Fruit fly (Drosophila melanogaster) whole organism, embryonic: Measurements from ENCODE around the gene CG43675.

Source experiments
- Atf-2 ChIP-seq: fragments of 200-800 bp; sonication (Bioruptor generic); optimal IDR thresholded peaks from 2 replicates; lab custom pipeline; 2016; ENCODE audit warnings: missing biosample characterization, missing genetic modification characterization
- CG10565 ChIP-seq: fragments of 200-800 bp; sonication (Bioruptor generic); optimal IDR thresholded peaks from 3 replicates; lab custom pipeline; 2016; ENCODE audit warnings: missing biosample characterization, mild to moderate bottlenecking, missing genetic modification characterization
- CG11456 ChIP-seq: fragments of 200-800 bp; sonication (Bioruptor generic); IDR thresholded peaks from 3 replicates; pipeline ENCODE4 v1.3.6; 2022; ENCODE audit warnings: missing biosample characterization, missing genetic modification characterization
- CG16779 ChIP-seq: fragments of 200-800 bp; sonication (Bioruptor generic); IDR thresholded peaks from 2 replicates; pipeline ENCODE4 v1.3.6; 2022; ENCODE audit warnings: missing biosample characterization, missing genetic modification characterization
- CG16813 ChIP-seq: fragments of 200-800 bp; sonication (Bioruptor generic); IDR thresholded peaks from 3 replicates; pipeline ENCODE4 v1.3.6; 2022; ENCODE audit warnings: missing biosample characterization, missing genetic modification characterization; ENCODE audit not compliant: partially characterized antibody
- CG16815 ChIP-seq: fragments of 200-800 bp; sonication (Bioruptor generic); optimal IDR thresholded peaks from 3 replicates; lab custom pipeline; 2017; ENCODE audit warnings: missing biosample characterization, mild to moderate bottlenecking, missing genetic modification characterization
- CG17186 ChIP-seq: fragments of 200-800 bp; sonication (Bioruptor generic); optimal IDR thresholded peaks from 3 replicates; lab custom pipeline; 2017; ENCODE audit warnings: missing biosample characterization, missing genetic modification reagents, missing genetic modification characterization
- CG17829 ChIP-seq: fragments of 200-800 bp; optimal IDR thresholded peaks from 2 replicates; lab custom pipeline; 2019; ENCODE audit warnings: missing biosample characterization, mild to moderate bottlenecking, missing genetic modification characterization, moderate library complexity
- CG3281 ChIP-seq: fragments of 200-800 bp; sonication (Bioruptor generic); optimal IDR thresholded peaks from 3 replicates; lab custom pipeline; 2017; ENCODE audit warnings: missing biosample characterization, mild to moderate bottlenecking, missing genetic modification characterization
- CG4404 ChIP-seq: fragments of 200-800 bp; sonication (Bioruptor generic); IDR thresholded peaks from 2 replicates; pipeline ENCODE4 v1.3.6; 2022; ENCODE audit warnings: missing biosample characterization, missing genetic modification characterization
- CG6654 ChIP-seq: fragments of 200-800 bp; sonication (Bioruptor generic); optimal IDR thresholded peaks from 2 replicates; lab custom pipeline; 2017; ENCODE audit warnings: missing biosample characterization, mild to moderate bottlenecking, missing genetic modification characterization
- CG6813 ChIP-seq: fragments of 200-800 bp; sonication (Bioruptor generic); optimal IDR thresholded peaks from 2 replicates; lab custom pipeline; 2017; ENCODE audit warnings: missing biosample characterization, missing genetic modification characterization, mild to moderate bottlenecking, moderate library complexity, missing genetic modification reagents
- CG7556 ChIP-seq: fragments of 200-800 bp; sonication (Bioruptor generic); optimal IDR thresholded peaks from 2 replicates; lab custom pipeline; 2017; ENCODE audit warnings: missing biosample characterization, mild to moderate bottlenecking, missing genetic modification characterization
- CG7839 ChIP-seq: fragments of 200-800 bp; sonication (Bioruptor generic); optimal IDR thresholded peaks from 3 replicates; lab custom pipeline; 2018; ENCODE audit warnings: missing biosample characterization, mild to moderate bottlenecking, missing genetic modification characterization, moderate library complexity
- D19A ChIP-seq: fragments of 200-800 bp; optimal IDR thresholded peaks from 3 replicates; lab custom pipeline; 2019; ENCODE audit warnings: missing biosample characterization, mild to moderate bottlenecking, missing genetic modification characterization, moderate library complexity
- Dbx ChIP-seq: fragments of 200-800 bp; sonication (Bioruptor generic); IDR thresholded peaks from 3 replicates; pipeline ENCODE4 v1.3.6; 2022; ENCODE audit warnings: missing biosample characterization, missing genetic modification characterization
- Dip3 ChIP-seq: fragments of 200-800 bp; sonication (Bioruptor generic); optimal IDR thresholded peaks from 3 replicates; lab custom pipeline; 2016; ENCODE audit warnings: missing biosample characterization, missing genetic modification characterization
- Elba2 ChIP-seq: fragments of 200-800 bp; sonication (Bioruptor generic); optimal IDR thresholded peaks from 3 replicates; lab custom pipeline; 2016; ENCODE audit warnings: missing biosample characterization, missing genetic modification characterization
- Fer1 ChIP-seq: fragments of 200-800 bp; sonication (Bioruptor generic); optimal IDR thresholded peaks from 2 replicates; lab custom pipeline; 2017; ENCODE audit warnings: missing biosample characterization, mild to moderate bottlenecking, missing genetic modification characterization
- HLH4C ChIP-seq: fragments of 200-800 bp; sonication (Bioruptor generic); IDR thresholded peaks from 3 replicates; pipeline ENCODE4 v1.3.6; 2022; ENCODE audit warnings: missing biosample characterization, missing genetic modification characterization; ENCODE audit not compliant: partially characterized antibody
- HLH54F ChIP-seq: fragments of 200-800 bp; sonication (Bioruptor generic); optimal IDR thresholded peaks from 3 replicates; lab custom pipeline; 2016; ENCODE audit warnings: missing biosample characterization, missing genetic modification characterization
- Hey ChIP-seq: fragments of 200-800 bp; sonication (Bioruptor generic); optimal IDR thresholded peaks from 3 replicates; lab custom pipeline; 2018; ENCODE audit warnings: missing biosample characterization, mild to moderate bottlenecking, missing genetic modification characterization
- Hr51 ChIP-seq, 2 experiments: fragments of 200-800 bp; sonication (Bioruptor generic); optimal IDR thresholded peaks; 2 replicates in 1 of 2; 3 replicates in 1 of 2; lab custom pipeline; 2016 to 2018; ENCODE audit warnings: missing biosample characterization in 2 of 2, missing genetic modification characterization in 2 of 2, mild to moderate bottlenecking in 1 of 2, moderate library complexity in 1 of 2
- Lhr ChIP-seq: fragments of 200-800 bp; sonication (Bioruptor generic); optimal IDR thresholded peaks from 3 replicates; lab custom pipeline; 2017; ENCODE audit warnings: mild to moderate bottlenecking, missing biosample characterization, missing genetic modification reagents, missing genetic modification characterization
- NFAT ChIP-seq: fragments of 200-800 bp; sonication (Bioruptor generic); IDR thresholded peaks from 2 replicates; pipeline ENCODE4 v1.3.6; 2022; ENCODE audit warnings: missing biosample characterization, missing genetic modification characterization
- PHDP ChIP-seq: fragments of 200-800 bp; sonication (Bioruptor generic); optimal IDR thresholded peaks from 3 replicates; lab custom pipeline; 2018; ENCODE audit warnings: missing biosample characterization, mild to moderate bottlenecking, missing genetic modification characterization, moderate library complexity
- ato ChIP-seq: fragments of 200-800 bp; sonication (Bioruptor generic); IDR thresholded peaks from 2 replicates; pipeline ENCODE4 v1.3.6; 2022; ENCODE audit warnings: missing biosample characterization, missing genetic modification characterization; ENCODE audit not compliant: partially characterized antibody
- bcd ChIP-seq: fragments of 200-800 bp; sonication (Bioruptor generic); optimal IDR thresholded peaks from 2 replicates; lab custom pipeline; 2017; ENCODE audit warnings: missing biosample characterization, mild to moderate bottlenecking, missing genetic modification characterization
- bigmax ChIP-seq: fragments of 200-800 bp; sonication (Bioruptor generic); optimal IDR thresholded peaks from 2 replicates; lab custom pipeline; 2018; ENCODE audit warnings: missing biosample characterization, mild to moderate bottlenecking, missing genetic modification characterization
- bowl ChIP-seq: fragments of 200-800 bp; sonication (Bioruptor generic); IDR thresholded peaks from 2 replicates; pipeline ENCODE4 v1.3.6; 2022; ENCODE audit warnings: missing biosample characterization, missing genetic modification characterization
- cas ChIP-seq: fragments of 200-800 bp; sonication (Bioruptor generic); IDR thresholded peaks from 2 replicates; pipeline ENCODE4 v1.3.6; 2022; ENCODE audit warnings: missing biosample characterization, missing genetic modification characterization
- cato ChIP-seq: fragments of 200-800 bp; sonication (Bioruptor generic); optimal IDR thresholded peaks from 2 replicates; lab custom pipeline; 2016; ENCODE audit warnings: missing biosample characterization, missing genetic modification characterization, borderline replicate concordance
- chm ChIP-seq: fragments of 200-800 bp; sonication (Bioruptor generic); IDR thresholded peaks from 2 replicates; pipeline ENCODE4 v1.3.6; 2022; ENCODE audit warnings: missing biosample characterization, missing genetic modification characterization
- crol ChIP-seq: fragments of 200-800 bp; sonication (Bioruptor generic); IDR thresholded peaks from 2 replicates; pipeline ENCODE4 v1.3.6; 2022; ENCODE audit warnings: missing biosample characterization, missing genetic modification characterization
- dpn ChIP-seq, 2 experiments: fragments of 200-800 bp; sonication (Bioruptor generic); optimal IDR thresholded peaks; 3 replicates each; lab custom pipeline; 2016; ENCODE audit warnings: missing biosample characterization in 2 of 2, missing genetic modification characterization in 2 of 2
- gcm2 ChIP-seq: fragments of 200-800 bp; sonication (Bioruptor generic); optimal IDR thresholded peaks from 2 replicates; lab custom pipeline; 2016; ENCODE audit warnings: missing biosample characterization, missing genetic modification characterization
- hkb ChIP-seq, 2 experiments: fragments of 200-800 bp in 1 of 2; fragments of >200 bp in 1 of 2; sonication (Bioruptor generic) in 1 of 2; IDR thresholded peaks in 1 of 2; optimal IDR thresholded peaks in 1 of 2; 2 replicates each; pipeline versions ENCODE4 v1.3.6 to Lab custom; 2017 to 2022; ENCODE audit warnings: missing biosample characterization in 1 of 2, missing genetic modification characterization in 1 of 2
- lmd ChIP-seq: fragments of 200-800 bp; sonication (Bioruptor generic); IDR thresholded peaks from 2 replicates; pipeline ENCODE4 v1.3.6; 2022; ENCODE audit warnings: missing biosample characterization, missing genetic modification characterization
- nerfin-2 ChIP-seq: fragments of 200-800 bp; sonication (Bioruptor generic); IDR thresholded peaks from 2 replicates; pipeline ENCODE4 v1.3.6; 2022; ENCODE audit warnings: missing biosample characterization, missing genetic modification characterization; ENCODE audit not compliant: partially characterized antibody
- odd ChIP-seq: fragments of 200-800 bp; sonication (Bioruptor generic); optimal IDR thresholded peaks from 2 replicates; lab custom pipeline; 2017; ENCODE audit warnings: missing biosample characterization, mild to moderate bottlenecking, missing genetic modification characterization
- prd ChIP-seq, 3 experiments: fragments of >200 bp in 2 of 3; fragments of 200-800 bp in 1 of 3; sonication (Bioruptor generic) in 1 of 3; optimal IDR thresholded peaks in 2 of 3; IDR thresholded peaks in 1 of 3; 2 replicates in 2 of 3; 3 replicates in 1 of 3; pipeline versions ENCODE4 v1.3.6 to Lab custom; 2017 to 2022; ENCODE audit warnings: missing biosample characterization in 1 of 3, missing genetic modification characterization in 1 of 3
- rib ChIP-seq: fragments of 200-800 bp; sonication (Bioruptor generic); IDR thresholded peaks from 2 replicates; pipeline ENCODE4 v1.3.6; 2022; ENCODE audit warnings: missing biosample characterization, missing genetic modification characterization
- scrt ChIP-seq: fragments of 200-800 bp; sonication (Bioruptor generic); optimal IDR thresholded peaks from 2 replicates; lab custom pipeline; 2018; ENCODE audit warnings: missing biosample characterization, mild to moderate bottlenecking, missing genetic modification characterization, moderate library complexity
- sd ChIP-seq: fragments of 200-800 bp; sonication (Bioruptor generic); optimal IDR thresholded peaks from 3 replicates; lab custom pipeline; 2018; ENCODE audit warnings: missing biosample characterization, mild to moderate bottlenecking, missing genetic modification characterization, moderate library complexity
- sna ChIP-seq: fragments of 200-800 bp; sonication (Bioruptor generic); IDR thresholded peaks from 2 replicates; pipeline ENCODE4 v1.3.6; 2022; ENCODE audit warnings: missing biosample characterization, missing genetic modification characterization; ENCODE audit not compliant: partially characterized antibody
- tna ChIP-seq: fragments of 200-800 bp; sonication (Bioruptor generic); IDR thresholded peaks from 2 replicates; pipeline ENCODE4 v1.3.6; 2022; ENCODE audit warnings: missing biosample characterization, missing genetic modification characterization; ENCODE audit not compliant: partially characterized antibody
- ttk ChIP-seq: fragments of 200-800 bp; sonication (Bioruptor generic); IDR thresholded peaks from 2 replicates; pipeline ENCODE4 v2.1.2; 2022; ENCODE audit warnings: missing biosample characterization, missing genetic modification characterization

The CG43675 gene

DNA sequence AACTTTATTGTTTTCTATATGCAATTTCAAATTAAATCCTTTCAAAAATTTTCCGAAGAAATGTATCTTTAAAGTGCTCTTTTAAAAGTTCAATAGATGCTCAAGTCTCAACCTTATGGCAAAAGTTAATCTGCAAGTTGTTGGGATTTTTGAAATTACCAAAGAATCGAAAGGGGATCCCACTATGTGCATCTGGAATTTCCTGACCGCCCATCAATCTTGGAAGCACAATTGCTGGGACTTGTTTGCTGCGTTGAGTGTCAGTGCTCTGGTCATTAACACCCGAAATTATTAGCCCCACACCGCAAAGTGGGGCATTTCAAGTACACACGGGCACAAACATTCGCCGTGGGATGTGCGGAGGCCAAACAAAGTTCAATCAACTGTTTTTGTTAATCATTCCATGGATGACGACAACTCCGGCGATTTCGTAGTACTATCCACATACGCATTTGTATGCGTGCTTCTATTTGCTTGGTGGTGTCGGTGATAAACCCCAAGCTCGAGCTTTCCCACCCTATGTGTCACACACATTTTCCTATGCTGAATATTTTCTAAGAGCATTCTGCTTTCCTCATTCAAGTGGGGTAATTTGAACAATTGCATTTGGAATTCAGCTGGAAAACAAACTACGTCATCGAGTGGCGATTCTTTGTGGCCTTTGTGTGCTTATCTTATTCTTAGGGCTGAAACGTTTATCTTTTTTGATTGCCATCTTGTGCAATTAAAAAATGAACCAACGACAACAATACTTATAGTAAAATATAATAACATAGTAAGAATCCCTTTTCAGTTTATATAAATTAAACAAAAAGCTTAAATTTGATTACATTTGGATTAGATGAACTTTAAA is 17.7 kb upstream of the CG43675 start (continued):
- TF ChIP-seq HLH54F (GFP tag; lab: Kevin White, UChicago) = no peak
- no peak for TF ChIP-seq prd (optimal IDR thresholded peaks at IDR 0.05; lab: Kevin White, UChicago)
- TF ChIP-seq prd (GFP tag; IDR thresholded peaks at IDR 0.05; lab: Robert Waterston, UW) = no peak
- TF ChIP-seq CG7556 (GFP tag; lab: Kevin White, UChicago) = no peak
- TF ChIP-seq PHDP (tag; lab: Kevin White, UChicago) = no peak
- TF ChIP-seq nerfin-2 (GFP tag; lab: Robert Waterston, UW) = no peak
- no peak for TF ChIP-seq cas (GFP tag; lab: Robert Waterston, UW)
- no peak for TF ChIP-seq scrt (GFP tag; lab: Kevin White, UChicago)
- no peak for TF ChIP-seq bcd (GFP tag; lab: Kevin White, UChicago)
- no peak for TF ChIP-seq ttk
- TF ChIP-seq ato = no peak
- no peak for TF ChIP-seq tna (GFP tag; lab: Robert Waterston, UW)
- TF ChIP-seq gcm2 (GFP tag; lab: Kevin White, UChicago) = no peak
- peak; percentile 29 for TF ChIP-seq CG3281 (GFP tag; lab: Kevin White, UChicago)
- no peak for TF ChIP-seq dpn (GFP tag; optimal IDR thresholded peaks at IDR 0.05; lab: Kevin White, UChicago)
- TF ChIP-seq hkb (optimal IDR thresholded peaks at IDR 0.05; lab: Kevin White, UChicago) = no peak
- no peak for TF ChIP-seq hkb (GFP tag; IDR thresholded peaks at IDR 0.05; lab: Robert Waterston, UW)
- TF ChIP-seq CG17829 = no peak
- TF ChIP-seq CG11456 (GFP tag; lab: Robert Waterston, UW) = no peak
- TF ChIP-seq CG6654 (GFP tag; lab: Kevin White, UChicago) = no peak
- no peak for TF ChIP-seq crol (GFP tag; lab: Robert Waterston, UW)
- no peak for TF ChIP-seq CG4404 (GFP tag; lab: Robert Waterston, UW)
- no peak for TF ChIP-seq CG17186 (GFP tag; lab: Kevin White, UChicago)
- TF ChIP-seq Hr51 (GFP tag; optimal IDR thresholded peaks at IDR 0.05; lab: Kevin White, UChicago) = no peak
- TF ChIP-seq cato (GFP tag; lab: Kevin White, UChicago) = no peak
- TF ChIP-seq rib (GFP tag; lab: Robert Waterston, UW) = no peak
- TF ChIP-seq Dip3 (GFP tag; lab: Kevin White, UChicago) = no peak
- TF ChIP-seq lmd (GFP tag; lab: Robert Waterston, UW) = no peak
- TF ChIP-seq Atf-2 = no peak
- no peak for TF ChIP-seq NFAT
- no peak for TF ChIP-seq odd (GFP tag; lab: Kevin White, UChicago)
- TF ChIP-seq sd (tag; lab: Kevin White, UChicago) = peak; percentile 58
- TF ChIP-seq Dbx (GFP tag; lab: Robert Waterston, UW) = no peak
- TF ChIP-seq CG7839 (tag; lab: Kevin White, UChicago) = no peak
- TF ChIP-seq Fer1 = peak; percentile 7
- TF ChIP-seq CG16815 (GFP tag; lab: Kevin White, UChicago) = no peak
- no peak for TF ChIP-seq Lhr (GFP tag; lab: Kevin White, UChicago)
- TF ChIP-seq CG10565 = no peak
- TF ChIP-seq D19A (tag; lab: Kevin White, UChicago) = no peak
- no peak for TF ChIP-seq CG6813
- 0 out of 2 replicates have a peak, but pooled peaks have one; percentile 54 for TF ChIP-seq CG16779 (GFP tag; lab: Robert Waterston, UW)
- no peak for TF ChIP-seq Elba2 (GFP tag; lab: Kevin White, UChicago)
- TF ChIP-seq Hey = no peak
- TF ChIP-seq CG16813 = no peak
- TF ChIP-seq bowl (GFP tag; lab: Robert Waterston, UW) = no peak
- no peak for TF ChIP-seq sna
- TF ChIP-seq chm = no peak
- TF ChIP-seq HLH4C = no peak
- no peak for TF ChIP-seq bigmax (GFP tag; lab: Kevin White, UChicago)
